Worm (Caenorhabditis elegans): Measurements from ENCODE around the gene sre-31.

- TF ChIP-seq ztf-11 (tag; optimal IDR thresholded peaks at IDR 0.05) (no peak), nhr-25 (tag; optimal IDR thresholded peaks at IDR 0.05) (no peak), mdl-1 (tag; optimal IDR thresholded peaks at IDR 0.05) (no peak), pha-4 (tag; optimal IDR thresholded peaks at IDR 0.05) (no peak), nfya-1 (tag; optimal IDR thresholded peaks at IDR 0.05; ENCODE audit: insufficient read depth) (no peak), nhr-237 (tag; optimal IDR thresholded peaks at IDR 0.05) (no peak), tbx-2 (tag; optimal IDR thresholded peaks at IDR 0.05) (no peak), nhr-23 (tag; optimal IDR thresholded peaks at IDR 0.05) (no peak), nhr-12 (tag; optimal IDR thresholded peaks at IDR 0.05) (no peak), snpc-4 (tag; optimal IDR thresholded peaks at IDR 0.05) (no peak), mml-1 (tag; optimal IDR thresholded peaks at IDR 0.05) (no peak), fkh-10 (GFP tag; optimal IDR thresholded peaks at IDR 0.05) (no peak), skn-1 (tag; optimal IDR thresholded peaks at IDR 0.05) (no peak)
These were observed 44.2 kb upstream of the sre-31 start, which contains the start of the genes sre-35 and sre-33 for ce11 chrII:12452754-12453352.
